Worm (Caenorhabditis elegans) whole organism, L1 larva: ENCODE results near the gene C07E3.10.

Experiments
- C04F5.9 ChIP-seq: sonication (generic microtip); optimal IDR thresholded peaks from 2 replicates; lab custom pipeline; 2016; ENCODE audit warnings: missing genetic modification characterization, missing compliant biosample characterization
- C34B4.2 ChIP-seq: sonication (generic microtip); optimal IDR thresholded peaks from 2 replicates; lab custom pipeline; 2017; ENCODE audit warnings: mild to moderate bottlenecking, missing genetic modification characterization, missing compliant biosample characterization
- F16B12.6 ChIP-seq: fragments of 150-350 bp; optimal IDR thresholded peaks from 2 replicates; lab custom pipeline; 2014; ENCODE audit warnings: missing biosample characterization, missing genetic modification characterization
- Y116A8C.19 ChIP-seq: sonication (generic microtip); optimal IDR thresholded peaks from 2 replicates; lab custom pipeline; 2016; ENCODE audit warnings: missing compliant biosample characterization, missing genetic modification characterization, borderline replicate concordance
- blmp-1 ChIP-seq: fragments of 150-350 bp; optimal IDR thresholded peaks from 2 replicates; lab custom pipeline; 2014; ENCODE audit warnings: missing biosample characterization, missing genetic modification characterization
- ceh-88 ChIP-seq: fragments of 200-800 bp; sonication (Bioruptor generic); IDR thresholded peaks from 2 replicates; pipeline ENCODE4 v1.3.6; 2022; ENCODE audit warnings: missing genetic modification characterization, missing compliant biosample characterization
- ceh-90 ChIP-seq: sonication (generic microtip); optimal IDR thresholded peaks from 2 replicates; lab custom pipeline; 2016; ENCODE audit warnings: missing genetic modification characterization, missing compliant biosample characterization
- dpl-1 ChIP-seq, 3 experiments: fragments of 150-350 bp in 2 of 3; sonication (generic microtip) in 1 of 3; optimal IDR thresholded peaks; 2 replicates each; lab custom pipeline; 2014 to 2017; ENCODE audit warnings: missing biosample characterization in 3 of 3, missing genetic modification characterization in 3 of 3, missing genetic modification reagents in 3 of 3
- dsc-1 ChIP-seq: sonication (generic microtip); optimal IDR thresholded peaks from 2 replicates; lab custom pipeline; 2016; ENCODE audit warnings: mild to moderate bottlenecking, missing genetic modification characterization, missing compliant biosample characterization
- efl-1 ChIP-seq, 4 experiments: fragments of 150-350 bp; optimal IDR thresholded peaks in 3 of 4; peaks in 1 of 4; 1 replicate in 1 of 4; 2 replicates in 3 of 4; lab custom pipeline; 2014; ENCODE audit warnings: missing biosample characterization in 2 of 4, missing genetic modification characterization in 2 of 4, missing genetic modification reagents in 2 of 4
- efl-3 ChIP-seq: fragments of 200-800 bp; sonication (Bioruptor generic); optimal IDR thresholded peaks from 2 replicates; lab custom pipeline; 2018; ENCODE audit warnings: mild to moderate bottlenecking, missing genetic modification characterization, missing compliant biosample characterization
- egl-13 ChIP-seq: sonication (generic microtip); optimal IDR thresholded peaks from 2 replicates; lab custom pipeline; 2016; ENCODE audit warnings: missing genotype, missing genetic modification reagents, missing genetic modification characterization, missing compliant biosample characterization
- elt-2 ChIP-seq: sonication (generic microtip); optimal IDR thresholded peaks from 2 replicates; lab custom pipeline; 2016; ENCODE audit warnings: missing genetic modification characterization, mild to moderate bottlenecking, inconsistent platforms, missing compliant biosample characterization, missing genetic modification reagents
- elt-3 ChIP-seq, 6 experiments: fragments of 150-350 bp in 1 of 6; sonication (generic microtip); optimal IDR thresholded peaks; 2 replicates each; lab custom pipeline; 2017 to 2018; ENCODE audit warnings: missing biosample characterization in 6 of 6, missing genetic modification characterization in 6 of 6, inconsistent platforms in 1 of 6
- fkh-10 ChIP-seq: sonication (generic microtip); optimal IDR thresholded peaks from 2 replicates; lab custom pipeline; 2017; ENCODE audit warnings: missing biosample characterization, missing genetic modification reagents, missing genetic modification characterization
- fkh-4 ChIP-seq: sonication (generic microtip); optimal IDR thresholded peaks from 2 replicates; lab custom pipeline; 2016; ENCODE audit warnings: missing compliant biosample characterization, missing genetic modification characterization, borderline replicate concordance
- hlh-17 ChIP-seq: fragments of 200-800 bp; sonication (Bioruptor generic); optimal IDR thresholded peaks from 2 replicates; lab custom pipeline; 2018; ENCODE audit warnings: missing genetic modification characterization, mild to moderate bottlenecking, missing compliant biosample characterization, moderate library complexity, borderline replicate concordance
- hlh-4 ChIP-seq: sonication (generic microtip); optimal IDR thresholded peaks from 2 replicates; lab custom pipeline; 2016; ENCODE audit warnings: mild to moderate bottlenecking, missing genetic modification characterization, missing compliant biosample characterization
- hpl-2 ChIP-seq: fragments of 150-350 bp; optimal IDR thresholded peaks from 2 replicates; lab custom pipeline; 2014; ENCODE audit warnings: missing biosample characterization, missing genetic modification reagents, missing genetic modification characterization
- lin-14 ChIP-seq: fragments of 200-800 bp; sonication (Bioruptor generic); optimal IDR thresholded peaks from 2 replicates; lab custom pipeline; 2018; ENCODE audit warnings: mild to moderate bottlenecking, missing genetic modification characterization, moderate library complexity, missing compliant biosample characterization
- lin-15B ChIP-seq: fragments of 150-350 bp; sonication (generic microtip); optimal IDR thresholded peaks from 3 replicates; lab custom pipeline; 2014; ENCODE audit warnings: missing biosample characterization, missing genetic modification characterization
- lin-35 ChIP-seq, 2 experiments: fragments of 150-350 bp; optimal IDR thresholded peaks; 2 replicates each; lab custom pipeline; 2014; ENCODE audit warnings: missing biosample characterization in 2 of 2, missing genetic modification characterization in 2 of 2, missing genetic modification reagents in 2 of 2
- lin-39 ChIP-seq: fragments of 150-350 bp; optimal IDR thresholded peaks from 2 replicates; lab custom pipeline; 2014; ENCODE audit warnings: missing biosample characterization, missing genetic modification reagents, missing genetic modification characterization
- lir-3 ChIP-seq: sonication (generic microtip); optimal IDR thresholded peaks from 2 replicates; lab custom pipeline; 2016; ENCODE audit warnings: mild to moderate bottlenecking, missing genetic modification characterization, moderate library complexity, missing compliant biosample characterization; ENCODE audit not compliant: poor library complexity
- lsy-2 ChIP-seq, 2 experiments: fragments of 150-350 bp; optimal IDR thresholded peaks; 2 replicates each; lab custom pipeline; 2014; ENCODE audit warnings: missing biosample characterization in 2 of 2, missing genetic modification characterization in 2 of 2
- mab-9 ChIP-seq: fragments of 200-800 bp; sonication (Bioruptor generic); IDR thresholded peaks from 2 replicates; pipeline ENCODE4 v1.3.6; 2022; ENCODE audit warnings: missing genetic modification reagents, missing genetic modification characterization, missing compliant biosample characterization
- mef-2 ChIP-seq: fragments of 150-350 bp; optimal IDR thresholded peaks from 2 replicates; lab custom pipeline; 2014; ENCODE audit warnings: missing biosample characterization, missing genetic modification characterization
- mep-1 ChIP-seq: fragments of 150-350 bp; optimal IDR thresholded peaks from 2 replicates; lab custom pipeline; 2014; ENCODE audit warnings: missing biosample characterization, missing genetic modification characterization
- nhr-20 ChIP-seq: sonication (generic microtip); optimal IDR thresholded peaks from 2 replicates; lab custom pipeline; 2016; ENCODE audit warnings: mild to moderate bottlenecking, missing genetic modification characterization, missing compliant biosample characterization
- nhr-237 ChIP-seq: fragments of 150-350 bp; optimal IDR thresholded peaks from 2 replicates; lab custom pipeline; 2014; ENCODE audit warnings: missing biosample characterization, missing genetic modification characterization
- nhr-47 ChIP-seq: sonication (generic microtip); optimal IDR thresholded peaks from 2 replicates; lab custom pipeline; 2016; ENCODE audit warnings: mild to moderate bottlenecking, missing genetic modification characterization, moderate library complexity, missing compliant biosample characterization
- nhr-71 ChIP-seq: sonication (generic microtip); optimal IDR thresholded peaks from 2 replicates; lab custom pipeline; 2016; ENCODE audit warnings: mild to moderate bottlenecking, missing genetic modification characterization, moderate library complexity, missing compliant biosample characterization
- pag-3 ChIP-seq: sonication (generic microtip); optimal IDR thresholded peaks from 2 replicates; lab custom pipeline; 2017; ENCODE audit warnings: missing genetic modification characterization, mild to moderate bottlenecking, missing compliant biosample characterization, antibody characterized with exemption, borderline replicate concordance; ENCODE audit not compliant: insufficient read depth
- pax-3 ChIP-seq: fragments of 200-800 bp; sonication (Bioruptor generic); optimal IDR thresholded peaks from 2 replicates; lab custom pipeline; 2018; ENCODE audit warnings: mild to moderate bottlenecking, missing genetic modification characterization, moderate library complexity, missing compliant biosample characterization
- pqm-1 ChIP-seq: sonication (generic microtip); optimal IDR thresholded peaks from 3 replicates; lab custom pipeline; 2017; ENCODE audit warnings: missing biosample characterization, missing genetic modification characterization
- rnt-1 ChIP-seq: sonication (generic microtip); optimal IDR thresholded peaks from 2 replicates; lab custom pipeline; 2016; ENCODE audit warnings: mild to moderate bottlenecking, missing genetic modification characterization, moderate library complexity, missing compliant biosample characterization
- snu-23 ChIP-seq: sonication (generic microtip); optimal IDR thresholded peaks from 2 replicates; lab custom pipeline; 2016; ENCODE audit warnings: missing genetic modification characterization, missing compliant biosample characterization
- sup-37 ChIP-seq: fragments of 200-800 bp; sonication (Bioruptor generic); optimal IDR thresholded peaks from 2 replicates; lab custom pipeline; 2018; ENCODE audit warnings: mild to moderate bottlenecking, missing genetic modification characterization, missing compliant biosample characterization
- swsn-7 ChIP-seq: sonication (generic microtip); optimal IDR thresholded peaks from 2 replicates; lab custom pipeline; 2016; ENCODE audit warnings: missing genetic modification characterization, missing compliant biosample characterization
- unc-130 ChIP-seq: fragments of 150-350 bp; optimal IDR thresholded peaks from 2 replicates; lab custom pipeline; 2017; ENCODE audit warnings: missing biosample characterization, missing genetic modification characterization, inconsistent platforms
- unc-30 ChIP-seq: sonication (generic microtip); optimal IDR thresholded peaks from 2 replicates; lab custom pipeline; 2017; ENCODE audit warnings: missing biosample characterization, missing genetic modification characterization
- unc-98 ChIP-seq: fragments of 200-800 bp; sonication (Bioruptor generic); IDR thresholded peaks from 2 replicates; pipeline ENCODE4 v1.3.6; 2022; ENCODE audit warnings: missing genetic modification characterization, missing compliant biosample characterization
- zag-1 ChIP-seq: fragments of 150-350 bp; optimal IDR thresholded peaks from 2 replicates; lab custom pipeline; 2014; ENCODE audit warnings: missing biosample characterization, missing genetic modification characterization
- zip-4 ChIP-seq: fragments of 200-800 bp; sonication (Bioruptor generic); optimal IDR thresholded peaks from 2 replicates; lab custom pipeline; 2018; ENCODE audit warnings: mild to moderate bottlenecking, missing genetic modification characterization, moderate library complexity, missing compliant biosample characterization
- ztf-11 ChIP-seq, 2 experiments: sonication (generic microtip); optimal IDR thresholded peaks; 2 replicates each; lab custom pipeline; 2016 to 2017; ENCODE audit warnings: missing genetic modification characterization in 2 of 2, missing biosample characterization in 1 of 2, missing compliant biosample characterization in 1 of 2

Gene C07E3.10

DNA sequence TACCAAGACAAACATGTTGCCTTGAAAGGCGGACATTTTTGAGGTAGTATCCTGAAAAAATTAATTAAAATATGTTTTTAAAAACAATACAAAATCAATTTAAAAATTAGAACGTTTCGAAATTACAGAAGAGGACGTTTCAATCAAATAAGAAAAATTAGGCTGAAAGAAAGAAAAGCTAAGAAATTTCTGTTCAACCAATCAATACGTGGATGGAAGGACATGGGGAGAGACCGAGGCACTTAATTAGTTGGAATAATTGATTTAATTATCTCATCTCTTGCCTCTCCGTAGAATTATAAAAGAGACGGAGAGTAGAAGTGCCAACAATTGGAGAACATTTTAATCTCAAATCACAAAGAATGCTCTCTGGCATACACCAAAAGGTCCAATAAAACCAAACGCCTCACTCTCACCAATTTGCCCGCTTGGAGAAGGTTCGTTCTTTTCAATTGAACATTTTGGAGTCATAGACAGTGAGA, 23.4 kb downstream of the C07E3.10 start, which contains the start of gene ceh-58 (continued):
- TF ChIP-seq zag-1, result no peak

- TF ChIP-seq nhr-47 (no peak), dsc-1 (tag; lab: Kevin White, UChicago) (peak; percentile 11), lin-14 (GFP tag; lab: Kevin White, UChicago) (peak; percentile 70), sup-37 (no peak), swsn-7 (tag; lab: Kevin White, UChicago) (no peak), hlh-4 (tag; lab: Kevin White, UChicago) (no peak), unc-130 (tag; lab: Kevin White, UChicago) (no peak), elt-2 (tag; lab: Kevin White, UChicago) (no peak), lin-15B (tag; lab: Kevin White, UChicago) (no peak), lin-39 (no peak), lin-35 (GFP tag; optimal IDR thresholded peaks at IDR 0.05; lab: Kevin White, UChicago) (peak in 1 of 2 experiments; percentile 14), elt-3 (tag; optimal IDR thresholded peaks at IDR 0.05; lab: Kevin White, UChicago) (no peak), ztf-11 (tag; optimal IDR thresholded peaks at IDR 0.05; lab: Kevin White, UChicago) (no peak), nhr-71 (peak; percentile 9), dpl-1 (GFP tag; optimal IDR thresholded peaks at IDR 0.05; lab: Kevin White, UChicago) (peak in 1 of 3 experiments; percentile 10), nhr-20 (tag; lab: Kevin White, UChicago) (no peak), mep-1 (tag; lab: Kevin White, UChicago) (peak; percentile 40), efl-1 (optimal IDR thresholded peaks at IDR 0.05; lab: Kevin White, UChicago) (peak; percentile 11 to 14), efl-1 (GFP tag; optimal IDR thresholded peaks at IDR 0.05 in 1 of 2; lab: Kevin White, UChicago) (peak in 1 of 2 experiments; percentile 88), efl-3 (GFP tag; lab: Kevin White, UChicago) (no peak), rnt-1 (tag; lab: Kevin White, UChicago) (peak; percentile 34), pqm-1 (tag; lab: Kevin White, UChicago) (no peak), C34B4.2 (tag; lab: Kevin White, UChicago) (no peak), lir-3 (tag; lab: Kevin White, UChicago) (no peak), pag-3 (tag; lab: Kevin White, UChicago) (no peak), ceh-90 (tag; lab: Kevin White, UChicago) (no peak), C04F5.9 (no peak), unc-98 (GFP tag; lab: Robert Waterston, UW) (no peak), zip-4 (no peak), nhr-237 (tag; lab: Kevin White, UChicago) (no peak), fkh-4 (no peak), pax-3 (tag; lab: Kevin White, UChicago) (no peak), hpl-2 (no peak), blmp-1 (tag; lab: Kevin White, UChicago) (peak; percentile 52), fkh-10 (no peak)
These were observed 24.7 kb downstream of the C07E3.10 start for ce11 chrII:10370826-10371225.

DNA sequence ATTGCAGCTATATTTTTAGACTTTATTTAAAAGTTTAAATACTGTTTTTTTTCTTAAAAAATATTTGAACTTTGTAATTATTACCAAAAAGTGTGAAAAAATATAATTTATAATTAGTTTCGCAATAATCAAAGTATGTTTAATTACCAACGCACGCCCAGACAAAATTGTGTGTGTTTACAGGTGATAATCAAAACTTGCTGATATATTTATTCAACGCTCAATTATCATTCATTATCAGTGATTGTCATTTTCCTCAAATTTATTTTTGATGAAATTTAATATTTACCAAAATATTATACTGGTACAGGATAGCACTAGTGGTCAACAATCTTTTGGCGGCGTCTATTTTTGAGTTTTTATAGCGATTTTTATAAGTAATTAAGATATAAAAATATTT, 26.8 kb downstream of the C07E3.10 start:
- TF ChIP-seq elt-2 (tag; lab: Kevin White, UChicago) (peak; percentile 8), hpl-2 (no peak)

ce11 chrII:10373536-10374169, 27.5 kb downstream of the C07E3.10 start:
- no peak for TF ChIP-seq elt-3 (tag; optimal IDR thresholded peaks at IDR 0.05; lab: Kevin White, UChicago)
- TF ChIP-seq egl-13 (tag; lab: Kevin White, UChicago), result no peak
- no peak for TF ChIP-seq unc-30
- no peak for TF ChIP-seq Y116A8C.19 (tag; lab: Kevin White, UChicago)
- TF ChIP-seq dsc-1 (tag; lab: Kevin White, UChicago), result peak; percentile 9
- no peak for TF ChIP-seq F16B12.6 (tag; lab: Kevin White, UChicago)
- TF ChIP-seq blmp-1 (tag; lab: Kevin White, UChicago), result peak; percentile 38
- TF ChIP-seq swsn-7 (tag; lab: Kevin White, UChicago), result peak; percentile 13
- TF ChIP-seq ceh-88 (GFP tag; lab: Robert Waterston, UW), result no peak
- no peak for TF ChIP-seq hlh-17 (GFP tag; lab: Kevin White, UChicago)
- peak; percentile 68 for TF ChIP-seq lin-14 (GFP tag; lab: Kevin White, UChicago)
- TF ChIP-seq C34B4.2 (tag; lab: Kevin White, UChicago), result no peak
- peak in 1 of 2 experiments; percentile 9 for TF ChIP-seq lsy-2 (tag; optimal IDR thresholded peaks at IDR 0.05; lab: Kevin White, UChicago)
- TF ChIP-seq nhr-71, result no peak
- TF ChIP-seq mef-2 (tag; lab: Kevin White, UChicago), result no peak
- no peak for TF ChIP-seq ceh-90 (tag; lab: Kevin White, UChicago)
- peak; percentile 10 for TF ChIP-seq snu-23 (GFP tag; lab: Kevin White, UChicago)
- no peak for TF ChIP-seq mab-9 (GFP tag; lab: Robert Waterston, UW)
